Worm (Caenorhabditis elegans): ENCODE results near the gene C17C3.3.

DNA sequence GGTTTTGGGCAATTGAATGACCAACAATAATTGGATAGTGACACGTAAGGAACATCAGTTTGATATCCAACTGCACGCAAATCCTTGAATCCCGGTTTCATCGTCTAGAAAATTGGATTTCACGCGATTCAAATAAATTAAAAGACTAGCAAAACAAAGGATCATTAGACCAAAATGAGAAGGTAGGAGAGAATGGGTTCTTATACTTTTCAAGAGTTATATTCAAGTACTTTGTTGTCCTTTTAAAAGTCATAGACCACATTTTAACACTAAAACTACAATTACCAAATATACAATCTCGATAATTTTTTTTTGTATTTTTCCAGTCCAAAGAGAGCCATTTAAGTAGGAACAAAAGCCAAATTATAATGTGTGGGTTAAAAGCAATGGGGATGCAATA lies 20.8 kb downstream of the C17C3.3 start, which contains the start of gene T25E4.2:
- TF ChIP-seq ceh-82 (tag; optimal IDR thresholded peaks at IDR 0.05), result no peak
- TF ChIP-seq ztf-4 (tag; optimal IDR thresholded peaks at IDR 0.05), result no peak
- no peak for TF ChIP-seq lin-39 (tag; optimal IDR thresholded peaks at IDR 0.05)
- no peak for TF ChIP-seq daf-12 (tag; optimal IDR thresholded peaks at IDR 0.05)
- no peak for TF ChIP-seq nhr-67 (tag; optimal IDR thresholded peaks at IDR 0.05)
- no peak for TF ChIP-seq skn-1 (tag; optimal IDR thresholded peaks at IDR 0.05)
- TF ChIP-seq fkh-10 (GFP tag; optimal IDR thresholded peaks at IDR 0.05), result no peak
- no peak for TF ChIP-seq nhr-237 (tag; optimal IDR thresholded peaks at IDR 0.05)
- TF ChIP-seq tbx-2 (tag; optimal IDR thresholded peaks at IDR 0.05), result no peak
- no peak for TF ChIP-seq elt-2 (tag; optimal IDR thresholded peaks at IDR 0.05)
- no peak for TF ChIP-seq nhr-11 (tag; optimal IDR thresholded peaks at IDR 0.05)
- no peak for TF ChIP-seq mdl-1 (tag; optimal IDR thresholded peaks at IDR 0.05)

Measured in whole organism, L3 larva.